Worm (Caenorhabditis elegans) whole organism, late embryonic: ENCODE data around the gene sri-25.
"Not testable (repeated sequence)": the region's sequence is repeated elsewhere in the genome, so short reads cannot be mapped to it uniquely, and the experiment has no call there.

Experiments
- C08G9.2 ChIP-seq: sonication (generic microtip); optimal IDR thresholded peaks from 2 replicates; lab custom pipeline; 2016; ENCODE audit warnings: mild to moderate bottlenecking, missing genetic modification characterization, moderate library complexity, missing compliant biosample characterization
- C38D4.7 ChIP-seq: fragments of 200-800 bp; sonication (Bioruptor generic); optimal IDR thresholded peaks from 2 replicates; lab custom pipeline; 2018; ENCODE audit warnings: mild to moderate bottlenecking, missing genetic modification characterization, moderate library complexity, missing compliant biosample characterization
- K02D7.2 ChIP-seq: sonication (generic microtip); optimal IDR thresholded peaks from 2 replicates; lab custom pipeline; 2017; ENCODE audit warnings: mild to moderate bottlenecking, missing genetic modification characterization, missing compliant biosample characterization
- K09A11.1 ChIP-seq: sonication (generic microtip); optimal IDR thresholded peaks from 2 replicates; lab custom pipeline; 2017; ENCODE audit warnings: antibody characterized with exemption, mild to moderate bottlenecking, missing genetic modification characterization, missing compliant biosample characterization; ENCODE audit not compliant: insufficient read depth
- T23F11.4 ChIP-seq: fragments of 200-800 bp; sonication (Bioruptor generic); optimal IDR thresholded peaks from 2 replicates; lab custom pipeline; 2018; ENCODE audit warnings: mild to moderate bottlenecking, missing genetic modification characterization, missing compliant biosample characterization
- Y22D7AL.16 ChIP-seq: sonication (generic microtip); optimal IDR thresholded peaks from 2 replicates; lab custom pipeline; 2016; ENCODE audit warnings: missing genetic modification characterization, missing compliant biosample characterization
- ama-1 ChIP-seq: fragments of 150-350 bp; optimal IDR thresholded peaks from 2 replicates; lab custom pipeline; 2014
- ceh-14 ChIP-seq: sonication (generic microtip); optimal IDR thresholded peaks from 2 replicates; lab custom pipeline; 2016; ENCODE audit warnings: missing genotype, missing genetic modification characterization, missing compliant biosample characterization
- ceh-18 ChIP-seq: sonication (generic microtip); optimal IDR thresholded peaks from 2 replicates; lab custom pipeline; 2016; ENCODE audit warnings: missing genetic modification characterization, missing compliant biosample characterization
- ceh-19 ChIP-seq: fragments of 200-800 bp; sonication (Bioruptor generic); optimal IDR thresholded peaks from 2 replicates; lab custom pipeline; 2018; ENCODE audit warnings: mild to moderate bottlenecking, missing genetic modification characterization, missing compliant biosample characterization
- ceh-24 ChIP-seq: sonication (generic microtip); optimal IDR thresholded peaks from 2 replicates; lab custom pipeline; 2016; ENCODE audit warnings: mild to moderate bottlenecking, missing genetic modification characterization, missing compliant biosample characterization
- ceh-34 ChIP-seq: sonication (generic microtip); optimal IDR thresholded peaks from 2 replicates; lab custom pipeline; 2016; ENCODE audit warnings: mild to moderate bottlenecking, missing genetic modification characterization, missing compliant biosample characterization
- ceh-45 ChIP-seq: fragments of 200-800 bp; sonication (Bioruptor generic); IDR thresholded peaks from 2 replicates; pipeline ENCODE4 v1.3.6; 2022; ENCODE audit warnings: missing genetic modification reagents, missing genetic modification characterization, missing compliant biosample characterization
- ceh-6 ChIP-seq: fragments of 200-800 bp; sonication (Bioruptor generic); optimal IDR thresholded peaks from 2 replicates; lab custom pipeline; 2018; ENCODE audit warnings: mild to moderate bottlenecking, missing genetic modification characterization, missing compliant biosample characterization
- ceh-9 ChIP-seq: sonication (generic microtip); optimal IDR thresholded peaks from 2 replicates; lab custom pipeline; 2016; ENCODE audit warnings: mild to moderate bottlenecking, missing genetic modification characterization, inconsistent platforms, missing compliant biosample characterization
- elt-4 ChIP-seq: sonication (generic microtip); optimal IDR thresholded peaks from 2 replicates; lab custom pipeline; 2016; ENCODE audit warnings: missing genetic modification characterization, missing compliant biosample characterization
- eyg-1 ChIP-seq: sonication (generic microtip); optimal IDR thresholded peaks from 2 replicates; lab custom pipeline; 2016; ENCODE audit warnings: missing genotype, missing genetic modification characterization, missing compliant biosample characterization
- fkh-6 ChIP-seq: sonication (generic microtip); optimal IDR thresholded peaks from 2 replicates; lab custom pipeline; 2016; ENCODE audit warnings: missing genetic modification characterization, missing compliant biosample characterization
- hlh-13 ChIP-seq: fragments of 200-800 bp; sonication (Bioruptor generic); optimal IDR thresholded peaks from 2 replicates; lab custom pipeline; 2018; ENCODE audit warnings: mild to moderate bottlenecking, missing genetic modification characterization, missing compliant biosample characterization
- hlh-30 ChIP-seq: sonication (generic microtip); optimal IDR thresholded peaks from 2 replicates; lab custom pipeline; 2017; ENCODE audit warnings: antibody characterized with exemption, missing genetic modification characterization, missing compliant biosample characterization; ENCODE audit not compliant: insufficient read depth
- hlh-6 ChIP-seq: sonication (generic microtip); optimal IDR thresholded peaks from 2 replicates; lab custom pipeline; 2016; ENCODE audit warnings: missing genotype, missing genetic modification characterization, missing compliant biosample characterization
- madf-2 ChIP-seq: sonication (generic microtip); optimal IDR thresholded peaks from 2 replicates; lab custom pipeline; 2017; ENCODE audit warnings: missing genetic modification characterization, missing compliant biosample characterization
- mec-3 ChIP-seq: sonication (generic microtip); optimal IDR thresholded peaks from 2 replicates; lab custom pipeline; 2016; ENCODE audit warnings: borderline replicate concordance, missing genetic modification characterization, missing compliant biosample characterization
- nhr-232 ChIP-seq: sonication (generic microtip); optimal IDR thresholded peaks from 2 replicates; lab custom pipeline; 2016; ENCODE audit warnings: missing genetic modification characterization, missing compliant biosample characterization
- odd-2 ChIP-seq: sonication (generic microtip); optimal IDR thresholded peaks from 2 replicates; lab custom pipeline; 2017; ENCODE audit warnings: antibody characterized with exemption, mild to moderate bottlenecking, missing genetic modification characterization, missing compliant biosample characterization
- pha-4 ChIP-seq: fragments of 150-350 bp; optimal IDR thresholded peaks from 2 replicates; lab custom pipeline; 2018; ENCODE audit warnings: missing biosample characterization, missing genetic modification reagents, missing genetic modification characterization
- pqm-1 ChIP-seq: sonication (generic microtip); optimal IDR thresholded peaks from 2 replicates; lab custom pipeline; 2016; ENCODE audit warnings: missing genetic modification characterization, missing compliant biosample characterization
- pros-1 ChIP-seq: fragments of 150-350 bp; optimal IDR thresholded peaks from 2 replicates; lab custom pipeline; 2014; ENCODE audit warnings: missing biosample characterization, missing genetic modification reagents, missing genetic modification characterization
- ref-2 ChIP-seq: sonication (generic microtip); optimal IDR thresholded peaks from 2 replicates; lab custom pipeline; 2016; ENCODE audit warnings: missing genetic modification characterization, missing compliant biosample characterization
- sox-2 ChIP-seq: fragments of 200-800 bp; sonication (Bioruptor generic); IDR thresholded peaks from 2 replicates; pipeline ENCODE4 v1.3.6; 2022; ENCODE audit warnings: missing genetic modification reagents, missing genetic modification characterization, missing compliant biosample characterization
- syd-9 ChIP-seq: sonication (generic microtip); optimal IDR thresholded peaks from 2 replicates; lab custom pipeline; 2016; ENCODE audit warnings: mild to moderate bottlenecking, missing genetic modification characterization, moderate library complexity, missing compliant biosample characterization
- tbx-2 ChIP-seq: sonication (generic microtip); optimal IDR thresholded peaks from 2 replicates; lab custom pipeline; 2016; ENCODE audit warnings: missing genetic modification characterization, missing compliant biosample characterization
- ttx-3 ChIP-seq: sonication (generic microtip); optimal IDR thresholded peaks from 2 replicates; lab custom pipeline; 2016; ENCODE audit warnings: missing genetic modification reagents, missing genetic modification characterization, missing compliant biosample characterization
- unc-55 ChIP-seq: sonication (generic microtip); optimal IDR thresholded peaks from 2 replicates; lab custom pipeline; 2017; ENCODE audit warnings: missing biosample characterization, missing genetic modification reagents, missing genetic modification characterization
- ztf-16 ChIP-seq: sonication (generic microtip); optimal IDR thresholded peaks from 2 replicates; lab custom pipeline; 2017; ENCODE audit warnings: missing genetic modification characterization, missing compliant biosample characterization

The sri-25 gene

ce11 chrV:15244456-15244855 is 27.7 kb downstream of the sri-25 start, which contains the start of gene kin-30:
TSS of gene kin-30 (plus strand) at chrV:15244756.
- TF ChIP-seq ceh-9 (tag; lab: Kevin White, UChicago) = no peak
- no peak for TF ChIP-seq ama-1
- TF ChIP-seq madf-2 (tag; lab: Kevin White, UChicago) = no peak
- no peak for TF ChIP-seq K02D7.2 (tag; lab: Kevin White, UChicago)
- TF ChIP-seq fkh-6 = no peak
- TF ChIP-seq ceh-45 (GFP tag; lab: Robert Waterston, UW) = no peak
- no peak for TF ChIP-seq ceh-6 (GFP tag; lab: Kevin White, UChicago)
- TF ChIP-seq elt-4 (tag; lab: Kevin White, UChicago) = no peak
- no peak for TF ChIP-seq ttx-3 (tag; lab: Kevin White, UChicago)
- TF ChIP-seq mec-3 = no peak
- no peak for TF ChIP-seq hlh-13 (GFP tag; lab: Kevin White, UChicago)
- no peak for TF ChIP-seq odd-2 (tag; lab: Kevin White, UChicago)

DNA sequence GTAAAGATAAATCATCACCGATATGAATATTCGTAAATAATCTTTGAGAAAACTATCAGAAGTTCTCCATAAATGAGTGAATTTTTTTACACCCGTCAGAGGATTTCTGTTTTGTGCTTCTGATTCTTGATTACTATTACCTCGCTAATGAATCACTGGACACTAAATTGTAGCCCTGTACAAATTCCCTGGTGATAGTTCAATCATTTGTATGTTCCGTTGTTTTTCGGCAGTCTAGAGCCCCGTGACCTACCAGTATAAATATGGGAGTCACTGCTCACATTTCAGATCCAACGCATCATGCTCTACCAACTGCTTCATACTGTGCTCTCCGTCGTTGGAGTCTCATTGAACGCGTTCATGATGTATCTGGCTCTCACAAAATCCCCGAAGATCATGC is 33.5 kb downstream of the sri-25 start, which contains the start of gene srd-28:
TSS of gene srd-28 (plus strand) at position 301 of the 400 bp plus-strand sequence.
- not testable (repeated sequence) for TF ChIP-seq pqm-1; ceh-19 (GFP tag; lab: Kevin White, UChicago); T23F11.4 (GFP tag; lab: Kevin White, UChicago)

- no peak for TF ChIP-seq sox-2 (GFP tag; lab: Robert Waterston, UW)
- TF ChIP-seq hlh-30 (tag; lab: Kevin White, UChicago) = no peak
- TF ChIP-seq ceh-18 = no peak
- TF ChIP-seq ceh-6 (GFP tag; lab: Kevin White, UChicago) = no peak
- TF ChIP-seq unc-55 (GFP tag; lab: Kevin White, UChicago) = no peak
- no peak for TF ChIP-seq syd-9
- TF ChIP-seq elt-4 (tag; lab: Kevin White, UChicago) = no peak
- TF ChIP-seq madf-2 (tag; lab: Kevin White, UChicago) = no peak
- no peak for TF ChIP-seq ceh-14
- no peak for TF ChIP-seq ztf-16 (tag; lab: Kevin White, UChicago)
- no peak for TF ChIP-seq hlh-6
- TF ChIP-seq K09A11.1 (tag; lab: Kevin White, UChicago) = no peak
- TF ChIP-seq tbx-2 (tag; lab: Kevin White, UChicago) = no peak
- no peak for TF ChIP-seq T23F11.4 (GFP tag; lab: Kevin White, UChicago)
- TF ChIP-seq ceh-45 (GFP tag; lab: Robert Waterston, UW) = no peak
- TF ChIP-seq pha-4 (tag; lab: Kevin White, UChicago) = no peak
- no peak for TF ChIP-seq ref-2 (tag; lab: Kevin White, UChicago)
- TF ChIP-seq eyg-1 (tag; lab: Kevin White, UChicago) = no peak
- no peak for TF ChIP-seq hlh-13 (GFP tag; lab: Kevin White, UChicago)
- no peak for TF ChIP-seq Y22D7AL.16
Measured at ce11 chrV:15252082-15252481, 35.3 kb downstream of the sri-25 start, which contains the start of gene srbc-76. TSS of gene srbc-76 (plus strand) at chrV:15252382.

DNA sequence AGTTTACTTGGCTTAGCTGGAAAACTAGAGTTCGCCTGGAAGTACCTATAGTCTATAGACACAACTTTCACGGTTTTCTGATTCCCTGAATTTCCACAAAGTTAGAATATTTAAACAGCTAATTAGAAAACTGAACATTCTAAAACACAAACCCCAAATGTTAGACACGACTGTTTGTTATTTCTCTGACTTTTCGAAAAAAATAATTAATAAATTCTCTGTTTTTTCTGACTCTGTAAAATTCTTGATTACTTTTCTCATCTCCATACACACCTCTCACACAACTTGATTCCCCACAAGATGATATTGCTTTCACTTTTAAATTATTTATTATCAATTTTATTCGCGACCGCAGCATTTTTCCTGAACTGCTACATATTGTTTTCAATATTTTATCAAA is 36.7 kb downstream of the sri-25 start, which contains the start of gene srbc-75:
TSS of gene srbc-75 (plus strand) at position 301 of the 400 bp plus-strand sequence.
- TF ChIP-seq pros-1 (tag; lab: Kevin White, UChicago) (no peak), ceh-34 (no peak), pha-4 (tag; lab: Kevin White, UChicago) (no peak), hlh-6 (no peak), C38D4.7 (GFP tag; lab: Kevin White, UChicago) (no peak), ztf-16 (tag; lab: Kevin White, UChicago) (no peak), ceh-24 (tag; lab: Kevin White, UChicago) (no peak), syd-9 (no peak), nhr-232 (tag; lab: Kevin White, UChicago) (no peak), K02D7.2 (tag; lab: Kevin White, UChicago) (no peak), C08G9.2 (tag; lab: Kevin White, UChicago) (no peak)
- TF ChIP-seq, all 69 proteins: peak for 0
